Fruit fly (Drosophila melanogaster) whole organism, wandering third instar larva: Measurements from ENCODE around the gene CG15358.
A peak's percentile ranks its signal among the peaks of the same experiment; 100 is the strongest.

Source experiments
- Abd-B ChIP-seq: fragments of >200 bp; optimal IDR thresholded peaks from 2 replicates; lab custom pipeline; 2017; ENCODE audit warnings: missing biosample characterization, missing genetic modification characterization
- CG32264 ChIP-seq: fragments of 200-800 bp; sonication (Bioruptor generic); optimal IDR thresholded peaks from 2 replicates; lab custom pipeline; 2016; ENCODE audit warnings: missing biosample characterization, missing genetic modification characterization
- CG9705 ChIP-seq: fragments of 200-800 bp; sonication (Bioruptor generic); optimal IDR thresholded peaks from 2 replicates; lab custom pipeline; 2018; ENCODE audit warnings: missing biosample characterization, mild to moderate bottlenecking, missing genetic modification characterization
- CrebA ChIP-seq: fragments of 200-800 bp; sonication (Bioruptor generic); optimal IDR thresholded peaks from 2 replicates; lab custom pipeline; 2016; ENCODE audit warnings: missing biosample characterization, mild to moderate bottlenecking, missing genetic modification characterization, borderline replicate concordance
- Dfd ChIP-seq: fragments of >200 bp; optimal IDR thresholded peaks from 2 replicates; lab custom pipeline; 2017; ENCODE audit warnings: missing biosample characterization, missing genetic modification characterization
- Dif ChIP-seq: fragments of 200-275, 200-300 bp; sonication (Bioruptor generic); optimal IDR thresholded peaks from 2 replicates; lab custom pipeline; 2018; ENCODE audit warnings: missing biosample characterization, missing genetic modification characterization; ENCODE audit not compliant: partially characterized antibody
- GATAd ChIP-seq: sonication (Bioruptor generic); optimal IDR thresholded peaks from 2 replicates; lab custom pipeline; 2016; ENCODE audit warnings: missing biosample characterization, missing genetic modification characterization
- HLH106 ChIP-seq: fragments of 200-800 bp; optimal IDR thresholded peaks from 3 replicates; lab custom pipeline; 2019; ENCODE audit warnings: missing biosample characterization, mild to moderate bottlenecking, missing genetic modification characterization, moderate library complexity
- Hnf4 ChIP-seq: fragments of 200-800 bp; sonication (Bioruptor generic); optimal IDR thresholded peaks from 2 replicates; lab custom pipeline; 2016; ENCODE audit warnings: missing biosample characterization, mild to moderate bottlenecking, missing genetic modification characterization
- Hr78 ChIP-seq: fragments of >200 bp; optimal IDR thresholded peaks from 2 replicates; lab custom pipeline; 2017; ENCODE audit warnings: missing biosample characterization, missing genetic modification characterization
- Hr83 ChIP-seq: fragments of 200-300 bp; sonication (Bioruptor generic); optimal IDR thresholded peaks from 2 replicates; lab custom pipeline; 2016; ENCODE audit warnings: missing biosample characterization, mild to moderate bottlenecking, missing genetic modification characterization, moderate library complexity; ENCODE audit not compliant: poor library complexity, severe bottlenecking
- Jra ChIP-seq: sonication (Bioruptor generic); optimal IDR thresholded peaks from 2 replicates; lab custom pipeline; 2016; ENCODE audit warnings: missing biosample characterization, missing genetic modification characterization
- Mio ChIP-seq: sonication (Bioruptor generic); optimal IDR thresholded peaks from 2 replicates; lab custom pipeline; 2016; ENCODE audit warnings: missing biosample characterization, missing genetic modification characterization
- Myc ChIP-seq: fragments of >200 bp; optimal IDR thresholded peaks from 2 replicates; lab custom pipeline; 2017
- N ChIP-seq: fragments of >200 bp; optimal IDR thresholded peaks from 2 replicates; lab custom pipeline; 2018; ENCODE audit warnings: missing biosample characterization, missing external identifiers, missing genetic modification characterization
- OdsH ChIP-seq: fragments of 200-800 bp; sonication (Bioruptor generic); optimal IDR thresholded peaks from 2 replicates; lab custom pipeline; 2016; ENCODE audit warnings: missing biosample characterization, mild to moderate bottlenecking, missing genetic modification characterization
- Rel ChIP-seq, 2 experiments: fragments of 200-800 bp; sonication (Bioruptor generic) in 1 of 2; optimal IDR thresholded peaks; 2 replicates in 1 of 2; 3 replicates in 1 of 2; lab custom pipeline; 2016 to 2019; ENCODE audit warnings: mild to moderate bottlenecking in 2 of 2, missing biosample characterization in 2 of 2, missing genetic modification characterization in 2 of 2, moderate library complexity in 1 of 2
- Sp1 ChIP-seq: fragments of 200-800 bp; sonication (Bioruptor generic); optimal IDR thresholded peaks from 3 replicates; lab custom pipeline; 2019; ENCODE audit warnings: missing biosample characterization, mild to moderate bottlenecking, missing genetic modification characterization, moderate library complexity
- Vsx2 ChIP-seq: fragments of 200-300, 225-300 bp; sonication (Bioruptor generic); optimal IDR thresholded peaks from 2 replicates; lab custom pipeline; 2018; ENCODE audit warnings: missing biosample characterization, missing genetic modification characterization; ENCODE audit not compliant: partially characterized antibody
- br ChIP-seq: fragments of 200-800 bp; sonication (Bioruptor generic); optimal IDR thresholded peaks from 2 replicates; lab custom pipeline; 2016; ENCODE audit warnings: missing biosample characterization, missing genetic modification characterization
- brk ChIP-seq: fragments of 200-800 bp; sonication (Bioruptor generic); optimal IDR thresholded peaks from 2 replicates; lab custom pipeline; 2016; ENCODE audit warnings: missing biosample characterization, mild to moderate bottlenecking, missing genetic modification characterization
- dl ChIP-seq, 2 experiments: fragments of 175-275, 200-275 bp in 1 of 2; fragments of 200-275 bp in 1 of 2; sonication (Bioruptor generic); optimal IDR thresholded peaks; lab custom pipeline; 2018; ENCODE audit warnings: mild to moderate bottlenecking in 2 of 2, missing biosample characterization in 2 of 2, missing genetic modification characterization in 2 of 2, moderate library complexity in 2 of 2; ENCODE audit not compliant: partially characterized antibody in 2 of 2, insufficient read depth in 1 of 2
- dmrt93B ChIP-seq: fragments of 200-800 bp; sonication (Bioruptor generic); optimal IDR thresholded peaks from 2 replicates; lab custom pipeline; 2018; ENCODE audit warnings: missing biosample characterization, mild to moderate bottlenecking, missing genetic modification characterization
- dsf ChIP-seq: sonication (Bioruptor generic); optimal IDR thresholded peaks from 2 replicates; lab custom pipeline; 2016; ENCODE audit warnings: missing biosample characterization, missing genetic modification characterization, borderline replicate concordance
- ey ChIP-seq: fragments of 200-800 bp; sonication (Bioruptor generic); optimal IDR thresholded peaks from 2 replicates; lab custom pipeline; 2016; ENCODE audit warnings: missing biosample characterization, missing genetic modification characterization
- foxo ChIP-seq, 2 experiments: fragments of 200-800 bp; sonication (Bioruptor generic); optimal IDR thresholded peaks; 2 replicates in 1 of 2; 3 replicates in 1 of 2; lab custom pipeline; 2016 to 2017; ENCODE audit warnings: missing biosample characterization in 2 of 2, missing genetic modification characterization in 2 of 2
- fru ChIP-seq: fragments of 200-800 bp; sonication (Bioruptor generic); optimal IDR thresholded peaks from 3 replicates; lab custom pipeline; 2016; ENCODE audit warnings: missing biosample characterization, mild to moderate bottlenecking, missing genetic modification characterization
- h ChIP-seq: fragments of 200-800 bp; sonication (Bioruptor generic); optimal IDR thresholded peaks from 3 replicates; lab custom pipeline; 2016; ENCODE audit warnings: missing biosample characterization, mild to moderate bottlenecking, missing genetic modification characterization
- jim ChIP-seq: fragments of 175-275, 200-325 bp; sonication (Bioruptor generic); optimal IDR thresholded peaks from 2 replicates; lab custom pipeline; 2016; ENCODE audit warnings: missing biosample characterization, mild to moderate bottlenecking, missing genetic modification characterization
- lola ChIP-seq: fragments of >200 bp; optimal IDR thresholded peaks from 2 replicates; lab custom pipeline; 2017; ENCODE audit warnings: missing biosample characterization, missing genetic modification characterization
- pan ChIP-seq: fragments of >200 bp; optimal IDR thresholded peaks from 2 replicates; lab custom pipeline; 2017
- psq ChIP-seq: fragments of 200-800 bp; sonication (Bioruptor generic); optimal IDR thresholded peaks from 3 replicates; lab custom pipeline; 2017; ENCODE audit warnings: missing biosample characterization, mild to moderate bottlenecking, missing genetic modification characterization, moderate library complexity
- rgr ChIP-seq: fragments of 200-800 bp; sonication (Bioruptor generic); optimal IDR thresholded peaks from 3 replicates; lab custom pipeline; 2016; ENCODE audit warnings: missing biosample characterization, mild to moderate bottlenecking, missing genetic modification characterization
- sage ChIP-seq: fragments of 200-800 bp; sonication (Bioruptor generic); optimal IDR thresholded peaks from 2 replicates; lab custom pipeline; 2016; ENCODE audit warnings: missing biosample characterization, mild to moderate bottlenecking, missing genetic modification characterization
- sv ChIP-seq: fragments of 200-800 bp; sonication (Bioruptor generic); optimal IDR thresholded peaks from 3 replicates; lab custom pipeline; 2016; ENCODE audit warnings: missing biosample characterization, missing genetic modification characterization
- tai ChIP-seq: sonication (Bioruptor generic); optimal IDR thresholded peaks from 2 replicates; lab custom pipeline; 2016; ENCODE audit warnings: missing biosample characterization, missing genetic modification characterization
- usp ChIP-seq: fragments of >200 bp; optimal IDR thresholded peaks from 2 replicates; lab custom pipeline; 2017; ENCODE audit warnings: missing biosample characterization, missing genetic modification characterization
- woc ChIP-seq: sonication (Bioruptor generic); optimal IDR thresholded peaks from 2 replicates; lab custom pipeline; 2016; ENCODE audit warnings: missing biosample characterization, mild to moderate bottlenecking, missing genetic modification characterization

Gene CG15358

dm6 chr2L:1886533-1887183 lies 3.6 kb upstream of the CG15358 start:
- TF ChIP-seq CG32264 (GFP tag; lab: Kevin White, UChicago) (no peak), tai (GFP tag; lab: Kevin White, UChicago) (no peak), Dif (no peak)

- no peak for TF ChIP-seq HLH106
- no peak for TF ChIP-seq CrebA (GFP tag; lab: Kevin White, UChicago)
- no peak for TF ChIP-seq CG9705 (GFP tag; lab: Kevin White, UChicago)
- no peak for TF ChIP-seq Dfd
- no peak for TF ChIP-seq tai (GFP tag; lab: Kevin White, UChicago)
- TF ChIP-seq woc (GFP tag; lab: Kevin White, UChicago), result no peak
- no peak for TF ChIP-seq dmrt93B (GFP tag; lab: Kevin White, UChicago)
- TF ChIP-seq N (GFP tag; lab: Kevin White, UChicago), result no peak
- TF ChIP-seq h (GFP tag; lab: Kevin White, UChicago), result no peak
- TF ChIP-seq Hr83 (GFP tag; lab: Kevin White, UChicago), result no peak
- TF ChIP-seq foxo (GFP tag; optimal IDR thresholded peaks at IDR 0.05; lab: Kevin White, UChicago), result no peak
- no peak for TF ChIP-seq Hr78
- TF ChIP-seq lola, result no peak
- TF ChIP-seq, all 38 proteins: peak for 0
These were observed 2.3 kb upstream of the CG15358 start for dm6 chr2L:1885215-1885721.

dm6 chr2L:1884409-1885082 lies 1.5 kb upstream of the CG15358 start, which contains the start of gene Wdr62:
Gene Wdr62, plus strand, starts transcription at chr2L:1884622.
- TF ChIP-seq ey (GFP tag; lab: Kevin White, UChicago) (peak; percentile 22), jim (GFP tag; lab: Kevin White, UChicago) (no peak), CrebA (GFP tag; lab: Kevin White, UChicago) (no peak), CG32264 (GFP tag; lab: Kevin White, UChicago) (no peak), foxo (GFP tag; optimal IDR thresholded peaks at IDR 0.05; lab: Kevin White, UChicago) (peak in 1 of 2 experiments; percentile 34), Mio (GFP tag; lab: Kevin White, UChicago) (no peak), Hnf4 (GFP tag; lab: Kevin White, UChicago) (peak; percentile 67), usp (GFP tag; lab: Kevin White, UChicago) (no peak), brk (GFP tag; lab: Kevin White, UChicago) (no peak), psq (GFP tag; lab: Kevin White, UChicago) (peak; percentile 70), Dfd (no peak), dl (GFP tag; optimal IDR thresholded peaks at IDR 0.05; lab: Kevin White, UChicago; ENCODE audit: insufficient read depth in 1 of 2, partially characterized antibody in 2 of 2) (peak; percentile 30 to 45), h (GFP tag; lab: Kevin White, UChicago) (peak; percentile 95), woc (GFP tag; lab: Kevin White, UChicago) (no peak), OdsH (peak; percentile 35), Jra (GFP tag; lab: Kevin White, UChicago) (peak; percentile 57), lola (no peak), Hr78 (no peak), dmrt93B (GFP tag; lab: Kevin White, UChicago) (no peak), Myc (lab: Kevin White, UChicago) (peak; percentile 32), dsf (no peak), Hr83 (GFP tag; lab: Kevin White, UChicago) (peak; percentile 71), br (GFP tag; lab: Kevin White, UChicago) (peak; percentile 65), GATAd (GFP tag; lab: Kevin White, UChicago) (peak; percentile 71), N (GFP tag; lab: Kevin White, UChicago) (peak; percentile 43), sage (no peak), Rel (GFP tag; optimal IDR thresholded peaks at IDR 0.05; lab: Kevin White, UChicago) (no peak), Rel (tag; optimal IDR thresholded peaks at IDR 0.05; lab: Kevin White, UChicago) (peak; percentile 62), Sp1 (GFP tag; lab: Kevin White, UChicago) (peak; percentile 69), fru (GFP tag; lab: Kevin White, UChicago) (peak; percentile 32), pan (lab: Kevin White, UChicago) (no peak), Vsx2 (GFP tag; lab: Kevin White, UChicago) (peak; percentile 95), CG9705 (GFP tag; lab: Kevin White, UChicago) (no peak), Abd-B (GFP tag; lab: Kevin White, UChicago) (no peak), tai (GFP tag; lab: Kevin White, UChicago) (peak; percentile 44), sv (GFP tag; lab: Kevin White, UChicago) (peak; percentile 34), HLH106 (peak; percentile 12), rgr (GFP tag; lab: Kevin White, UChicago) (peak; percentile 58), Dif (peak; percentile 85)
